Fruit fly (Drosophila melanogaster) whole organism: ENCODE measurements around the gene RhoGAP16F.

ENCODE experiments used
- CG8478 ChIP-seq: fragments of >200 bp; optimal IDR thresholded peaks from 2 replicates; lab custom pipeline; 2018; ENCODE audit warnings: inconsistent platforms
- Dll ChIP-seq: fragments of >200 bp; optimal IDR thresholded peaks from 2 replicates; lab custom pipeline; 2017
- EcR ChIP-seq, 2 experiments: fragments of >200 bp; optimal IDR thresholded peaks; 2 replicates each; lab custom pipeline; 2017; ENCODE audit warnings: missing biosample characterization in 2 of 2, missing genetic modification characterization in 2 of 2, missing genetic modification reagents in 2 of 2
- pan ChIP-seq: fragments of >200 bp; optimal IDR thresholded peaks from 2 replicates; lab custom pipeline; 2017
- psq ChIP-seq: fragments of >200 bp; optimal IDR thresholded peaks from 2 replicates; lab custom pipeline; 2017
- usp ChIP-seq: fragments of >200 bp; optimal IDR thresholded peaks from 2 replicates; lab custom pipeline; 2017; ENCODE audit warnings: missing biosample characterization, missing genetic modification characterization, mixed read lengths

The RhoGAP16F gene

dm6 chrX:18090333-18090732 lies 2.6 kb upstream of the RhoGAP16F start, which contains the start of gene Swt1:
Gene Swt1 (minus strand): TSS chrX:18090509.
- no peak for TF ChIP-seq Dll (lab: Kevin White, UChicago)
- TF ChIP-seq psq = no peak
- TF ChIP-seq pan (lab: Kevin White, UChicago) = no peak
- no peak for TF ChIP-seq CG8478 (lab: Kevin White, UChicago)
- TF ChIP-seq usp (GFP tag; lab: Kevin White, UChicago) = no peak
- no peak for TF ChIP-seq EcR (GFP tag; optimal IDR thresholded peaks at IDR 0.05; lab: Kevin White, UChicago)

DNA sequence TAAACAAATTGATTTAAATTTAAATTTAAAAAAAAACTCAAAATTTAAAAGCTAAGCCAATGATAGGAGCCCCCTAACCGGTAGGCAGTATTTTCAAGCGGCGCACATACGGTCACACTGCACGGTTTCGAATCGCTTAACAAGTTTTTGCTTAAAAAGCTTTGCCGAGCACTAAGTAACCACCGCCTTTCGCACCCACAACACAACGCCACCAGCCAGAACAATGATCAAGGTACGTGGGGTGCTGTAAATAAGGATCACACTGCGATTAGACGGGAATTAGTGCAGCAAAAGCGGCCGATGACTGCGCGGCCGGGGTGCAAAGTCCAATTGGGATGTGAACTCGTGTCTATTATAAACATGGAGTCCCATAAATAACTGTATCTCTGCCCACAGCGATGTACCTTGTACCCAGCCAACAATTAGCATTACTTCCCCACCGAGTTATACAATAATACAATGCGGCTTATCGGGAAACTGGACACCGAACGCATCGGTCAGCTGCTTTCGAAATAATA lies 1.7 kb upstream of the RhoGAP16F start, which contains the start of gene scu:
scu (plus strand) TSS at position 101 of the 518 bp plus-strand sequence.
- no peak for TF ChIP-seq usp (GFP tag; lab: Kevin White, UChicago)
- TF ChIP-seq Dll (lab: Kevin White, UChicago) = no peak
- TF ChIP-seq EcR (GFP tag; optimal IDR thresholded peaks at IDR 0.05; lab: Kevin White, UChicago) = no peak
- no peak for TF ChIP-seq CG8478 (lab: Kevin White, UChicago)
- no peak for TF ChIP-seq psq
- no peak for TF ChIP-seq pan (lab: Kevin White, UChicago)

- TF ChIP-seq EcR (GFP tag; optimal IDR thresholded peaks at IDR 0.05; lab: Kevin White, UChicago) = no peak
- TF ChIP-seq pan (lab: Kevin White, UChicago) = no peak
- TF ChIP-seq CG8478 (lab: Kevin White, UChicago) = no peak
- no peak for TF ChIP-seq usp (GFP tag; lab: Kevin White, UChicago)
- no peak for TF ChIP-seq Dll (lab: Kevin White, UChicago)
- no peak for TF ChIP-seq psq
These were observed 819 bp upstream of the RhoGAP16F start for dm6 chrX:18092126-18092525.

DNA sequence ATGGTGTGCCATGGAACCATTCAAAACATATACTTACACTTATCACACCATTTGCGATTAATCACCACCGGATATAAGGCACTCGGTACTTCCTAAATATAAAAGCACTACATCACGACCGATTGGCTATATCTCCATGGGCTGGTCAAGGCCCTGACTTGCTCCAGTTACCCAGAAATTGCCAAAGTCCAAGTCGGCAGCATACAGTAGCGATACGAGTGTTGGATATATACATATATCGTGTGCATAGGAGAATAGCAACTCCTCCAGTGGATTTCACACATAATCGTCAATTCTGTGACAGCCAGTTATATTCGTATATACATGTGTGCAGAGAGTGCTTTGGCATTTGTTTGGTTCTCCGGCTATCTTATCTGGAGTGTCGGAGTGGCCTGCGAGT lies 1.2 kb downstream of the RhoGAP16F start:
- TF ChIP-seq usp (GFP tag; lab: Kevin White, UChicago) (no peak), EcR (GFP tag; optimal IDR thresholded peaks at IDR 0.05; lab: Kevin White, UChicago) (no peak), pan (lab: Kevin White, UChicago) (no peak), Dll (lab: Kevin White, UChicago) (no peak), psq (no peak), CG8478 (lab: Kevin White, UChicago) (no peak)

DNA sequence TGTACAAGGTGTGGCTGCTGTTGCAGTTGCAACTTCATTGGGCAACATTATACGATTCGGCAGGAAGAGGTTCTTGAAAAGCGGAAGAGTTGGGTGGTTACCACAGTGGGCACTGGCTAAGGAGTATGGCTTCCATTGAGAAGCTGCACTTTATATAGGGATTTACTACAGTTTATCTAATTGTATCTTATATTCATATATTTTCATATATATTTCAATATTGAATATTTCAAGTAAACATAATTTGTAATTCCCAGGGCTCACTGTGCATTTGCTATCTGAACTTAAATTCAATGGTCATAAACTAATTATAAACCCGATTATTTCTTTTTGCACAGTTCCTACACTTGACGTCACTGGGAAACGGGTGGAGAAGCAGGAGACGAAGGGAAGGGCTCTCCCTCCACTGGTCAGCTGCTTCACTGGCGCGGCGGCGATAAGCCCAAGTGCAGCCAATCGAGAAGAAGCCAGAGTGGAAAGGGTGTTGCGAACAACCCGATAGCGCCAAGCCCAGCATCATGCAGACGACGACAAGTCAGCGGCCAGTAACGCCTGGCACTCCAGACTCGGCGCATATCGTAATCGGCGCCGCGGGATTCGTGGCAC lies 1.9 kb downstream of the RhoGAP16F start:
- no peak for TF ChIP-seq usp (GFP tag; lab: Kevin White, UChicago)
- no peak for TF ChIP-seq Dll (lab: Kevin White, UChicago)
- no peak for TF ChIP-seq CG8478 (lab: Kevin White, UChicago)
- TF ChIP-seq pan (lab: Kevin White, UChicago) = no peak

- TF ChIP-seq usp (GFP tag; lab: Kevin White, UChicago) = no peak
- no peak for TF ChIP-seq CG8478 (lab: Kevin White, UChicago)
- no peak for TF ChIP-seq Dll (lab: Kevin White, UChicago)
- TF ChIP-seq pan (lab: Kevin White, UChicago) = no peak
- no peak for TF ChIP-seq psq
- no peak for TF ChIP-seq EcR (GFP tag; optimal IDR thresholded peaks at IDR 0.05; lab: Kevin White, UChicago)
These were observed 7.3 kb downstream of the RhoGAP16F start for dm6 chrX:18100146-18100669.

- no peak for TF ChIP-seq psq
- no peak for TF ChIP-seq CG8478 (lab: Kevin White, UChicago)
- TF ChIP-seq usp (GFP tag; lab: Kevin White, UChicago) = no peak
- TF ChIP-seq pan (lab: Kevin White, UChicago) = no peak
- TF ChIP-seq EcR (GFP tag; optimal IDR thresholded peaks at IDR 0.05; lab: Kevin White, UChicago) = no peak
- TF ChIP-seq Dll (lab: Kevin White, UChicago) = no peak
These were observed 8.3 kb downstream of the RhoGAP16F start, which contains the start of gene Mvb12 for dm6 chrX:18101098-18101711. Gene Mvb12 (minus strand): TSS chrX:18101314.

dm6 chrX:18101778-18102177 lies 8.8 kb downstream of the RhoGAP16F start, which contains the start of gene Taf8:
Gene Taf8 (plus strand): TSS chrX:18101970.
- TF ChIP-seq CG8478 (lab: Kevin White, UChicago) = no peak
- no peak for TF ChIP-seq psq
- TF ChIP-seq usp (GFP tag; lab: Kevin White, UChicago) = no peak
- TF ChIP-seq EcR (GFP tag; optimal IDR thresholded peaks at IDR 0.05; lab: Kevin White, UChicago) = no peak
- TF ChIP-seq pan (lab: Kevin White, UChicago) = no peak
- TF ChIP-seq Dll (lab: Kevin White, UChicago) = no peak

DNA sequence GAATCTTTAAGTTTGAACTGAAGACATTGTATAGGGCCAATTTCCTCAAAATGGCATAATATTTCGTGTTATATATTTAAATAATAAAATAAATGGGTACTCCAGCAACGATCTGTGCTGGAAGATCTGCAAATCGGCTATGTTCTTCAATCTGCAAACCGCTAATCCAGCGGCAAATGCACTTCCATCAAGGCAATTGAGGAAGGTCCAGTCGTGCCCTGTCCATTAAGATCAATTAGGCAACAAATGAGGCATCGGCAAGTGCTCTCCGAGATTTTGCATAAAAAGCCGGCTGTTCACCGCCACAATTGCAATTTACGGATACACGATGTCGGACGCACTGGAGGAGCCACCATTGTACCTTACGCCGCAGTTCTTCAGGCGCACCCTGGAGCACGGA lies 10.4 kb downstream of the RhoGAP16F start, which contains the start of gene CG7135:
CG7135 (plus strand) TSS at position 301 of the 400 bp plus-strand sequence.
- TF ChIP-seq CG8478 (lab: Kevin White, UChicago) (no peak), psq (no peak), Dll (lab: Kevin White, UChicago) (no peak), pan (lab: Kevin White, UChicago) (no peak), usp (GFP tag; lab: Kevin White, UChicago) (no peak), EcR (GFP tag; optimal IDR thresholded peaks at IDR 0.05; lab: Kevin White, UChicago) (no peak)

- TF ChIP-seq psq (no peak), Dll (lab: Kevin White, UChicago) (no peak), CG8478 (lab: Kevin White, UChicago) (no peak), pan (lab: Kevin White, UChicago) (no peak)
These were observed 13.7 kb downstream of the RhoGAP16F start for dm6 chrX:18106686-18107085.

- no peak for TF ChIP-seq pan (lab: Kevin White, UChicago)
These were observed 15.7 kb downstream of the RhoGAP16F start for dm6 chrX:18108676-18109075.
